Fruit fly (Drosophila melanogaster) whole organism, wandering third instar larva: Measurements from ENCODE around the gene Prosbeta2.

Experiments used
- Abd-B ChIP-seq: fragments of >200 bp; optimal IDR thresholded peaks from 2 replicates; lab custom pipeline; 2017; ENCODE audit warnings: missing biosample characterization, missing genetic modification characterization
- CG32264 ChIP-seq: fragments of 200-800 bp; sonication (Bioruptor generic); optimal IDR thresholded peaks from 2 replicates; lab custom pipeline; 2016; ENCODE audit warnings: missing biosample characterization, missing genetic modification characterization
- CG9705 ChIP-seq: fragments of 200-800 bp; sonication (Bioruptor generic); optimal IDR thresholded peaks from 2 replicates; lab custom pipeline; 2018; ENCODE audit warnings: missing biosample characterization, mild to moderate bottlenecking, missing genetic modification characterization
- Dfd ChIP-seq: fragments of >200 bp; optimal IDR thresholded peaks from 2 replicates; lab custom pipeline; 2017; ENCODE audit warnings: missing biosample characterization, missing genetic modification characterization
- Dif ChIP-seq: fragments of 200-275, 200-300 bp; sonication (Bioruptor generic); optimal IDR thresholded peaks from 2 replicates; lab custom pipeline; 2018; ENCODE audit warnings: missing biosample characterization, missing genetic modification characterization; ENCODE audit not compliant: partially characterized antibody
- GATAd ChIP-seq: sonication (Bioruptor generic); optimal IDR thresholded peaks from 2 replicates; lab custom pipeline; 2016; ENCODE audit warnings: missing biosample characterization, missing genetic modification characterization
- HLH106 ChIP-seq: fragments of 200-800 bp; optimal IDR thresholded peaks from 3 replicates; lab custom pipeline; 2019; ENCODE audit warnings: missing biosample characterization, mild to moderate bottlenecking, missing genetic modification characterization, moderate library complexity
- Hnf4 ChIP-seq: fragments of 200-800 bp; sonication (Bioruptor generic); optimal IDR thresholded peaks from 2 replicates; lab custom pipeline; 2016; ENCODE audit warnings: missing biosample characterization, mild to moderate bottlenecking, missing genetic modification characterization
- Hr78 ChIP-seq: fragments of >200 bp; optimal IDR thresholded peaks from 2 replicates; lab custom pipeline; 2017; ENCODE audit warnings: missing biosample characterization, missing genetic modification characterization
- Hr83 ChIP-seq: fragments of 200-300 bp; sonication (Bioruptor generic); optimal IDR thresholded peaks from 2 replicates; lab custom pipeline; 2016; ENCODE audit warnings: missing biosample characterization, mild to moderate bottlenecking, missing genetic modification characterization, moderate library complexity; ENCODE audit not compliant: poor library complexity, severe bottlenecking
- Mio ChIP-seq: sonication (Bioruptor generic); optimal IDR thresholded peaks from 2 replicates; lab custom pipeline; 2016; ENCODE audit warnings: missing biosample characterization, missing genetic modification characterization
- Myc ChIP-seq: fragments of >200 bp; optimal IDR thresholded peaks from 2 replicates; lab custom pipeline; 2017
- N ChIP-seq: fragments of >200 bp; optimal IDR thresholded peaks from 2 replicates; lab custom pipeline; 2018; ENCODE audit warnings: missing biosample characterization, missing external identifiers, missing genetic modification characterization
- Rel ChIP-seq, 2 experiments: fragments of 200-800 bp; sonication (Bioruptor generic) in 1 of 2; optimal IDR thresholded peaks; 2 replicates in 1 of 2; 3 replicates in 1 of 2; lab custom pipeline; 2016 to 2019; ENCODE audit warnings: mild to moderate bottlenecking in 2 of 2, missing biosample characterization in 2 of 2, missing genetic modification characterization in 2 of 2, moderate library complexity in 1 of 2
- Vsx2 ChIP-seq: fragments of 200-300, 225-300 bp; sonication (Bioruptor generic); optimal IDR thresholded peaks from 2 replicates; lab custom pipeline; 2018; ENCODE audit warnings: missing biosample characterization, missing genetic modification characterization; ENCODE audit not compliant: partially characterized antibody
- br ChIP-seq: fragments of 200-800 bp; sonication (Bioruptor generic); optimal IDR thresholded peaks from 2 replicates; lab custom pipeline; 2016; ENCODE audit warnings: missing biosample characterization, missing genetic modification characterization
- brk ChIP-seq: fragments of 200-800 bp; sonication (Bioruptor generic); optimal IDR thresholded peaks from 2 replicates; lab custom pipeline; 2016; ENCODE audit warnings: missing biosample characterization, mild to moderate bottlenecking, missing genetic modification characterization
- dmrt93B ChIP-seq: fragments of 200-800 bp; sonication (Bioruptor generic); optimal IDR thresholded peaks from 2 replicates; lab custom pipeline; 2018; ENCODE audit warnings: missing biosample characterization, mild to moderate bottlenecking, missing genetic modification characterization
- ey ChIP-seq: fragments of 200-800 bp; sonication (Bioruptor generic); optimal IDR thresholded peaks from 2 replicates; lab custom pipeline; 2016; ENCODE audit warnings: missing biosample characterization, missing genetic modification characterization
- foxo ChIP-seq, 2 experiments: fragments of 200-800 bp; sonication (Bioruptor generic); optimal IDR thresholded peaks; 2 replicates in 1 of 2; 3 replicates in 1 of 2; lab custom pipeline; 2016 to 2017; ENCODE audit warnings: missing biosample characterization in 2 of 2, missing genetic modification characterization in 2 of 2
- fru ChIP-seq: fragments of 200-800 bp; sonication (Bioruptor generic); optimal IDR thresholded peaks from 3 replicates; lab custom pipeline; 2016; ENCODE audit warnings: missing biosample characterization, mild to moderate bottlenecking, missing genetic modification characterization
- h ChIP-seq: fragments of 200-800 bp; sonication (Bioruptor generic); optimal IDR thresholded peaks from 3 replicates; lab custom pipeline; 2016; ENCODE audit warnings: missing biosample characterization, mild to moderate bottlenecking, missing genetic modification characterization
- pan ChIP-seq: fragments of >200 bp; optimal IDR thresholded peaks from 2 replicates; lab custom pipeline; 2017
- sage ChIP-seq: fragments of 200-800 bp; sonication (Bioruptor generic); optimal IDR thresholded peaks from 2 replicates; lab custom pipeline; 2016; ENCODE audit warnings: missing biosample characterization, mild to moderate bottlenecking, missing genetic modification characterization
- sv ChIP-seq: fragments of 200-800 bp; sonication (Bioruptor generic); optimal IDR thresholded peaks from 3 replicates; lab custom pipeline; 2016; ENCODE audit warnings: missing biosample characterization, missing genetic modification characterization
- tai ChIP-seq: sonication (Bioruptor generic); optimal IDR thresholded peaks from 2 replicates; lab custom pipeline; 2016; ENCODE audit warnings: missing biosample characterization, missing genetic modification characterization
- usp ChIP-seq: fragments of >200 bp; optimal IDR thresholded peaks from 2 replicates; lab custom pipeline; 2017; ENCODE audit warnings: missing biosample characterization, missing genetic modification characterization
- woc ChIP-seq: sonication (Bioruptor generic); optimal IDR thresholded peaks from 2 replicates; lab custom pipeline; 2016; ENCODE audit warnings: missing biosample characterization, mild to moderate bottlenecking, missing genetic modification characterization

The Prosbeta2 gene

DNA sequence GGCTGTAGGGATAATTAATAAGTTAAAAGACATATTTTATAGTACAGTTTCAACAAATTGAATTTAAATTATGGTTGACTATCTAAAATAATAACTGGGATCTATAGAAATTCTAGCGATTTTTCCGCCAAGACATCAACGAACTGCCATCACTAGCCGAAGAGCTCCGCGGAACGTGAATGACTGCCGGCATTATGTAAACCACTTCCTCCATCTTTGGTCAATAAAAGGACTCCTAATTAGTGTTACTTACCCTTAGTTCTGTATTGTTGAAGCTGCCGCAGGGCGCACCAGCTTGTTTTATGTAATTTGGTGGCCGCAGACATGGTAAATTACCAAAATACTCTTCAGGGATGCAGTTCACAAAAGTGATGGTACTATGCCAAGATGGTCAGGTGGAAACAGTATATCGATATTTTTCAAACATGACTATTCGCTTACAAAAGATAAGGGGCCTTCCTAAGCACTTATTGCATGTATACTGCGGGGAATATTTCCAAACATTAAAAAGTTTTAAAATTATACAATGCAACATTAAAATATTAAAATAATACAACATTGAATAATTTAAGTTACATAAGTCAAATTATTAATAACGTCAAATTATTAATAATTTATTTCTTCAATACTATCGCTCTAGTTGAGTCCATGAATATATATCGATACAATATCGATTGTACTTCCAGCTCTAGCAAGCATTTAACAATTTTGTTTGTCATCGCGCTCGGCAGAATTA, at the start of gene Prosbeta2, which contains the start of gene mRpL39:
Gene Prosbeta2 (plus strand): TSS at position 668 of the 736 bp plus-strand sequence.
Gene mRpL39 (minus strand): TSS at position 383 of the 736 bp plus-strand sequence.
- TF ChIP-seq woc (peak; percentile 34), Dfd (GFP tag; lab: Kevin White, UChicago) (no peak), Hr78 (GFP tag; lab: Kevin White, UChicago) (no peak), sv (GFP tag; lab: Kevin White, UChicago) (no peak), Myc (lab: Kevin White, UChicago) (peak; percentile 71), brk (GFP tag; lab: Kevin White, UChicago) (no peak), pan (lab: Kevin White, UChicago) (no peak), Mio (GFP tag; lab: Kevin White, UChicago) (no peak), Hnf4 (GFP tag; lab: Kevin White, UChicago) (no peak), h (GFP tag; lab: Kevin White, UChicago) (peak; percentile 36), Hr83 (GFP tag; lab: Kevin White, UChicago) (peak; percentile 41), CG9705 (GFP tag; lab: Kevin White, UChicago) (peak; percentile 48), br (no peak), dmrt93B (peak; percentile 42), foxo (GFP tag; optimal IDR thresholded peaks at IDR 0.05; lab: Kevin White, UChicago) (peak in 1 of 2 experiments; percentile 63), Dif (GFP tag; lab: Kevin White, UChicago) (no peak), tai (GFP tag; lab: Kevin White, UChicago) (no peak), sage (GFP tag; lab: Kevin White, UChicago) (no peak), HLH106 (peak; percentile 78), GATAd (GFP tag; lab: Kevin White, UChicago) (no peak), Rel (GFP tag; optimal IDR thresholded peaks at IDR 0.05; lab: Kevin White, UChicago) (no peak), Rel (tag; optimal IDR thresholded peaks at IDR 0.05; lab: Kevin White, UChicago) (peak; percentile 40), N (GFP tag; lab: Kevin White, UChicago) (no peak), Vsx2 (GFP tag; lab: Kevin White, UChicago) (no peak), CG32264 (GFP tag; lab: Kevin White, UChicago) (no peak), usp (GFP tag; lab: Kevin White, UChicago) (no peak), fru (peak; percentile 1)

DNA sequence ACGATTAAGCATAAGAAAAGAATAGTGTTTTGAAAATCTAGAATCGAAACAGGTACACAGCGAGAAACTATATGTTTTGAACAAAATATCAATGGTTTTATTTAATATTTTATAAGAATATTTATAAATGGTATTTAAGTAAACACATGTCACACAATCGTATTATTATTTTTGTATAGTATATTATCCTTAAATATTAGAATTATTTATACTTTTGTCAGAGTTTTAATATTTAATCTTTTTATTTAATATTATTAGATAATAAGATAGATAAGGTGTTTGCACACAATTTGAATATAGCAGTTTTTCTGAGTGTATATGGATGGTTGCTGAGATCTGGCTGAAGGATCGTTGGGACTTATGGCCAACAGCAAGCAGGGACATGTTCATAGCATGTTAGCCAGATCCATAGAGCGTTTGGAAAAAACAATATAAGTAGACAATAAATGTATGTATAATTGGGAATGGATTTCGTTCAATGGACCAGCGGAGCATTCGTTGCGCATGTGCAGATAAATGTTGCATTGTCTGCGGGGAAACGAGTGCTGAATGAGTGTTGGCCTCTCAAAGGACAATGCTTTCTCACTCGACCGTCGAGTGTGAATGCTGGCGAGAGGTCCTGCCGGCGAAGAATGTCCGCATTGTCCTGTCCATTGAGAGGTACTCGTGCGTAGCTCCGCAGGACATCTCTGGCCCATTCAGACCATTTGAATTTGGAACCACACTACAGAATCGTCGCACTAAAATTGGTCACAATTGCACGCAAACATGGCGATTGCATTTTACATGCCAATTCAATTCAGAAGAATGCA, 46.7 kb upstream of the Prosbeta2 start:
- TF ChIP-seq foxo (GFP tag; optimal IDR thresholded peaks at IDR 0.05; lab: Kevin White, UChicago) (no peak), ey (no peak), N (GFP tag; lab: Kevin White, UChicago) (no peak), woc (no peak), sage (GFP tag; lab: Kevin White, UChicago) (no peak)
- TF ChIP-seq, all 38 proteins: peak for 0

DNA sequence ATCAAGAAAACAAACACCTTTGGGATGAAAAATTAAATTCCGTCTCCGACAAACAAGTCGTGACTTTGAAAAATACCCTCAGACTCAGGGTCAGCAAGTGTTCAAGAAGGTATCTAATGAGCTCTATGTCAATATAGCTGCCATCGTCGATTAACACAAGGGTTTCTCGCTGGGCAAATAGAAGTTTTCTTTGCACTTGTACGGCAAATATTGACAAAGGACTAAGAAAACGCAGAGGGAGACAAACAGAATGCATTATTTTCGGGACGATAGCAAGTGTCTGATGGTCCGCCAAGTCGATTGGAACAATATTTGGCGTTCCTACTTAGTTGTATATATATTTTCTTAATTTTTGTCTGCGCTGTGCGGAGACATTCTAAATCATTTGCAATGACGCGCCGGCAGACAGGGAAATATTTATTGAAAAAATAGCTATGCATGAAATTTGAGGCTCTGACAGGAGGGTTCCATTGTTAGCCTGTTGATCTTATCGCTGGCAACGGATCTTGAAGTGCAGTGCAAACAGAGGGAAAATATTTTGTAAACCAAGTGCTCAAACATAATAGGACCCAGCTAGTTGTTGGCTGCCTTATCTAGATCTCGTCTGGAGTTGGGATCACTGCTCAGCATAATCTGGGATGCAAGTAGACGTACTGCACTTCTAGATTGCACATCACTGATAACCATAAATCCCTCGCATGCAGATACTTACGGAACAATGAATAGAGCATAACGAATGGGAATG, 43.3 kb upstream of the Prosbeta2 start:
- no peak for TF ChIP-seq CG32264 (GFP tag; lab: Kevin White, UChicago)
- TF ChIP-seq Mio (GFP tag; lab: Kevin White, UChicago): no peak
- TF ChIP-seq Myc (lab: Kevin White, UChicago): no peak
- TF ChIP-seq HLH106: no peak
- no peak for TF ChIP-seq GATAd (GFP tag; lab: Kevin White, UChicago)
- no peak for TF ChIP-seq Abd-B (GFP tag; lab: Kevin White, UChicago)
- no peak for TF ChIP-seq tai (GFP tag; lab: Kevin White, UChicago)

DNA sequence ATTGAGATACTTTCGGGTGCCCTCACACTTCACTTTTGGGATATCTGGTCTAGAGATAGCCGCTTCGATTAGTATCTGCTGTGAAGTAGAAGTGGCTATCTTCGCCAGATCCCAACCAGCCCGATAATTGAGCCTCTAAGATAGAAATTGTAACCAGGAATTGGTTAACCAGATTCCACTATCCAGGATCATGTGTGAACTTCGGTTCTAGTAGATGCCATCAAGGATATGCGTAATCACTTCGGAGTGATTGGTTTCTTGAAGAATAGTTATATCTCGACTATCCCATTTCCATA, 42.8 kb upstream of the Prosbeta2 start:
- TF ChIP-seq fru: no peak
- no peak for TF ChIP-seq CG9705 (GFP tag; lab: Kevin White, UChicago)
- no peak for TF ChIP-seq Dfd (GFP tag; lab: Kevin White, UChicago)
- no peak for TF ChIP-seq br
